Fruit fly (Drosophila melanogaster) whole organism, prepupa: ENCODE results near the gene Smu1.

Experiments
- Blimp-1 ChIP-seq: fragments of 200-800 bp; sonication (Bioruptor generic); optimal IDR thresholded peaks from 3 replicates; lab custom pipeline; 2017; ENCODE audit warnings: missing biosample characterization, missing genetic modification characterization, mild to moderate bottlenecking, moderate library complexity, missing genetic modification reagents
- CG10669 ChIP-seq: fragments of 200-800 bp; sonication (Bioruptor generic); optimal IDR thresholded peaks from 3 replicates; lab custom pipeline; 2018; ENCODE audit warnings: missing biosample characterization, mild to moderate bottlenecking, missing genetic modification characterization, moderate library complexity
- CG11294 ChIP-seq: fragments of 200-800 bp; sonication (Bioruptor generic); IDR thresholded peaks from 2 replicates; pipeline ENCODE4 v1.3.6; 2022; ENCODE audit warnings: missing biosample characterization, missing genetic modification characterization
- CG11762 ChIP-seq: fragments of 200-800 bp; sonication (Bioruptor generic); optimal IDR thresholded peaks from 3 replicates; lab custom pipeline; 2016; ENCODE audit warnings: missing biosample characterization, missing genetic modification characterization; ENCODE audit not compliant: insufficient read depth
- CG16779 ChIP-seq: fragments of 200-800 bp; sonication (Bioruptor generic); optimal IDR thresholded peaks from 3 replicates; lab custom pipeline; 2017; ENCODE audit warnings: missing biosample characterization, mild to moderate bottlenecking, missing genetic modification characterization
- CG3032 ChIP-seq: fragments of 200-800 bp; optimal IDR thresholded peaks from 2 replicates; lab custom pipeline; 2019; ENCODE audit warnings: missing biosample characterization, mild to moderate bottlenecking, missing genetic modification characterization, moderate library complexity
- CG31627 ChIP-seq: fragments of 200-800 bp; sonication (Bioruptor generic); optimal IDR thresholded peaks from 3 replicates; lab custom pipeline; 2016; ENCODE audit warnings: missing biosample characterization, missing genetic modification characterization
- CG32006 ChIP-seq: fragments of 200-800 bp; sonication (Bioruptor generic); optimal IDR thresholded peaks from 3 replicates; lab custom pipeline; 2017; ENCODE audit warnings: missing biosample characterization, mild to moderate bottlenecking, missing genetic modification characterization
- CG34406 ChIP-seq: fragments of 200-800 bp; sonication (Bioruptor generic); optimal IDR thresholded peaks from 3 replicates; lab custom pipeline; 2016; ENCODE audit warnings: missing biosample characterization, missing genetic modification characterization
- CG3919 ChIP-seq: fragments of 200-800 bp; sonication (Bioruptor generic); optimal IDR thresholded peaks from 3 replicates; lab custom pipeline; 2016; ENCODE audit warnings: missing biosample characterization, missing genetic modification characterization
- CG6163 ChIP-seq: fragments of 200-800 bp; sonication (Bioruptor generic); IDR thresholded peaks from 3 replicates; pipeline ENCODE4 v1.3.6; 2022; ENCODE audit warnings: missing biosample characterization, missing genetic modification characterization
- CG6276 ChIP-seq: fragments of 200-800 bp; sonication (Bioruptor generic); optimal IDR thresholded peaks from 2 replicates; lab custom pipeline; 2017; ENCODE audit warnings: missing biosample characterization, mild to moderate bottlenecking, missing genetic modification characterization
- CG6792 ChIP-seq: fragments of 200-800 bp; sonication (Bioruptor generic); optimal IDR thresholded peaks from 3 replicates; lab custom pipeline; 2016; ENCODE audit warnings: missing biosample characterization, missing genetic modification characterization
- CG6808 ChIP-seq: fragments of 200-800 bp; sonication (Bioruptor generic); optimal IDR thresholded peaks from 3 replicates; lab custom pipeline; 2017; ENCODE audit warnings: missing biosample characterization, missing genetic modification characterization, mild to moderate bottlenecking, moderate library complexity, missing genetic modification reagents
- CG6854 ChIP-seq: fragments of 200-800 bp; sonication (Bioruptor generic); optimal IDR thresholded peaks from 2 replicates; lab custom pipeline; 2017; ENCODE audit warnings: missing biosample characterization, mild to moderate bottlenecking, missing genetic modification characterization
- CG7368 ChIP-seq: fragments of 200-800 bp; sonication (Bioruptor generic); optimal IDR thresholded peaks from 3 replicates; lab custom pipeline; 2016; ENCODE audit warnings: missing biosample characterization, missing genetic modification characterization
- CG8119 ChIP-seq: fragments of 200-800 bp; sonication (Bioruptor generic); IDR thresholded peaks from 3 replicates; pipeline ENCODE4 v1.3.6; 2022; ENCODE audit warnings: missing biosample characterization, missing genetic modification characterization
- CG8632 ChIP-seq: fragments of 200-800 bp; sonication (Bioruptor generic); optimal IDR thresholded peaks from 3 replicates; lab custom pipeline; 2016; ENCODE audit warnings: missing biosample characterization, missing genetic modification characterization
- CG9139 ChIP-seq: fragments of 200-800 bp; sonication (Bioruptor generic); optimal IDR thresholded peaks from 3 replicates; lab custom pipeline; 2017; ENCODE audit warnings: missing biosample characterization, mild to moderate bottlenecking, missing genetic modification characterization
- Eip75B ChIP-seq: fragments of 200-800 bp; sonication (Bioruptor generic); optimal IDR thresholded peaks from 3 replicates; lab custom pipeline; 2016; ENCODE audit warnings: missing biosample characterization, missing genetic modification characterization
- Eip78C ChIP-seq: fragments of 200-800 bp; sonication (Bioruptor generic); peaks from one replicate; lab custom pipeline; 2016; ENCODE audit warnings: missing biosample characterization, missing genetic modification characterization
- Eip93F ChIP-seq: fragments of 200-800 bp; sonication (Bioruptor generic); optimal IDR thresholded peaks from 2 replicates; lab custom pipeline; 2016; ENCODE audit warnings: missing biosample characterization, mild to moderate bottlenecking, missing genetic modification characterization
- Ets21C ChIP-seq: fragments of 200-800 bp; sonication (Bioruptor generic); optimal IDR thresholded peaks from 3 replicates; lab custom pipeline; 2016; ENCODE audit warnings: missing biosample characterization, missing genetic modification characterization
- Ets96B ChIP-seq: fragments of 200-800 bp; optimal IDR thresholded peaks from 2 replicates; lab custom pipeline; 2019; ENCODE audit warnings: missing biosample characterization, mild to moderate bottlenecking, missing genetic modification characterization, moderate library complexity
- Hr38 ChIP-seq: sonication (Bioruptor generic); optimal IDR thresholded peaks from 2 replicates; lab custom pipeline; 2016; ENCODE audit warnings: missing biosample characterization, missing genetic modification characterization
- Hr39 ChIP-seq: fragments of 200-800 bp; sonication (Bioruptor generic); optimal IDR thresholded peaks from 2 replicates; lab custom pipeline; 2016; ENCODE audit warnings: missing biosample characterization, missing genetic modification characterization
- Met ChIP-seq: fragments of 200-800 bp; sonication (Bioruptor generic); optimal IDR thresholded peaks from 3 replicates; lab custom pipeline; 2016; ENCODE audit warnings: missing biosample characterization, missing genetic modification characterization
- OdsH ChIP-seq: fragments of 200-800 bp; sonication (Bioruptor generic); optimal IDR thresholded peaks from 3 replicates; lab custom pipeline; 2016; ENCODE audit warnings: missing biosample characterization, missing genetic modification characterization
- Sox102F ChIP-seq: fragments of 200-800 bp; sonication (Bioruptor generic); optimal IDR thresholded peaks from 2 replicates; lab custom pipeline; 2016; ENCODE audit warnings: missing biosample characterization, mild to moderate bottlenecking, missing genetic modification characterization
- Sox15 ChIP-seq: fragments of 200-800 bp; sonication (Bioruptor generic); optimal IDR thresholded peaks from 3 replicates; lab custom pipeline; 2016; ENCODE audit warnings: missing biosample characterization, missing genetic modification characterization
- acj6 ChIP-seq: fragments of 200-800 bp; sonication (Bioruptor generic); optimal IDR thresholded peaks from 3 replicates; lab custom pipeline; 2016; ENCODE audit warnings: missing biosample characterization, missing genetic modification characterization
- cyc ChIP-seq: fragments of 200-800 bp; sonication (Bioruptor generic); optimal IDR thresholded peaks from 3 replicates; lab custom pipeline; 2016; ENCODE audit warnings: missing biosample characterization, missing genetic modification characterization
- dsx ChIP-seq: fragments of 200-800 bp; optimal IDR thresholded peaks from 3 replicates; lab custom pipeline; 2019; ENCODE audit warnings: missing biosample characterization, mild to moderate bottlenecking, missing genetic modification characterization, moderate library complexity; ENCODE audit not compliant: poor library complexity, severe bottlenecking
- fd85E ChIP-seq: fragments of 200-800 bp; sonication (Bioruptor generic); optimal IDR thresholded peaks from 3 replicates; lab custom pipeline; 2016; ENCODE audit warnings: missing biosample characterization, missing genetic modification characterization
- lz ChIP-seq: fragments of 200-800 bp; sonication (Bioruptor generic); optimal IDR thresholded peaks from 3 replicates; lab custom pipeline; 2016; ENCODE audit warnings: missing biosample characterization, missing genetic modification characterization
- net ChIP-seq: fragments of 200-800 bp; sonication (Bioruptor generic); optimal IDR thresholded peaks from 3 replicates; lab custom pipeline; 2016; ENCODE audit warnings: missing biosample characterization, missing genetic modification characterization
- pdm3 ChIP-seq: fragments of 200-800 bp; sonication (Bioruptor generic); optimal IDR thresholded peaks from 3 replicates; lab custom pipeline; 2016; ENCODE audit warnings: missing biosample characterization, missing genetic modification characterization
- salr ChIP-seq, 2 experiments: fragments of 200-800 bp; sonication (Bioruptor generic); optimal IDR thresholded peaks; 3 replicates each; lab custom pipeline; 2016 to 2018; ENCODE audit warnings: missing biosample characterization in 2 of 2, missing genetic modification characterization in 2 of 2, mild to moderate bottlenecking in 1 of 2
- spab ChIP-seq: fragments of 200-800 bp; sonication (Bioruptor generic); optimal IDR thresholded peaks from 2 replicates; lab custom pipeline; 2017; ENCODE audit warnings: missing biosample characterization, mild to moderate bottlenecking, missing genetic modification characterization, missing genetic modification reagents
- ss ChIP-seq, 2 experiments: fragments of 200-800 bp; sonication (Bioruptor generic); optimal IDR thresholded peaks; 2 replicates in 1 of 2; 3 replicates in 1 of 2; lab custom pipeline; 2017 to 2018; ENCODE audit warnings: mild to moderate bottlenecking in 2 of 2, missing biosample characterization in 2 of 2, missing genetic modification characterization in 2 of 2, moderate library complexity in 1 of 2
- svp ChIP-seq: fragments of 200-800 bp; sonication (Bioruptor generic); peaks from one replicate; lab custom pipeline; 2016; ENCODE audit warnings: missing biosample characterization, missing genetic modification characterization
- topi ChIP-seq: fragments of 200-800 bp; sonication (Bioruptor generic); optimal IDR thresholded peaks from 3 replicates; lab custom pipeline; 2016; ENCODE audit warnings: missing biosample characterization, missing genetic modification characterization
- vri ChIP-seq: fragments of 200-800 bp; sonication (Bioruptor generic); optimal IDR thresholded peaks from 3 replicates; lab custom pipeline; 2016; ENCODE audit warnings: missing biosample characterization, mild to moderate bottlenecking, missing genetic modification characterization

The Smu1 gene

DNA sequence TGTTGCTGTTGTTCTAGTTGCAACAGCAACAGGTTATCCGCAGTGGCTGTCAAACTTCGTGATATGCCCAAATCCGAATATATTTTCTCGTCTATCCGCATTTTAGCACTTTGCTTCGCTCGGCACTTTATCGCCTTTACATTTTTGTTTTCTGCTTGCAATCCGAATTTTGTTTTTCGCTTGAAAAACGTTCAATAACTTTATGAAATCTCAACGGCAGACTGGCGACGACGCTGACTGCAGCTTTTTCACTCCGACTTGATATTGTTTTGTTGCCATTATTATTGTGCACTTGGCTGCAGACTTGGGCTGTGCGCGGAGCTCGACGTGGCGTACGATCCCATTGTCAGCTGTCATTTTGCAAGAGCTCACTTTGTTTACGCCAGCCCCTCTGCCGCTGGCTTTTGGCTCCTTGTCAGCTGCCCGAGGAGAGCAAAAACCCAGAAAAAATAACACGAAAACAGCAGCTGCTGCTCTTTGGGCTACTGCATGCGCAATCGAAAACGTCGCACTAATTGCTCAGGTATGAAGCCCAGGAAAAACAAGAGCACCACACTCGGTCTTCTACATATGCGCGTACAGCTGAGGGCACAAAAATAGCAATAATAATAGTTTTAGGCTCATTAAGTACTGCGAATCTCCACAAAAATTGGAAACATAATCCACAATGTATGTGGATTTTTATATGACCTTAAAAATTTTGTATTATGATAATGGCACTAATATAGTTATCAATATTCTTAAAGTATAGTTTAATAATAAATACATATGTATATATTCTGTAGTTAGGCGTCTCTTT lies 5.2 kb upstream of the Smu1 start (continued):
- TF ChIP-seq salr (GFP tag; optimal IDR thresholded peaks at IDR 0.05; lab: Kevin White, UChicago) (peak in 1 of 2 experiments; percentile 17), CG34406 (GFP tag; lab: Kevin White, UChicago) (peak; percentile 34), CG32006 (GFP tag; lab: Kevin White, UChicago) (peak; percentile 47), CG10669 (GFP tag; lab: Kevin White, UChicago) (no peak), Eip78C (GFP tag; lab: Kevin White, UChicago) (peak; percentile 68), CG11294 (peak; percentile 33; the same call in 1 of the 2 replicates), Ets96B (peak; percentile 1), fd85E (GFP tag; lab: Kevin White, UChicago) (no peak), CG6854 (GFP tag; lab: Kevin White, UChicago) (no peak), ss (GFP tag; optimal IDR thresholded peaks at IDR 0.05; lab: Kevin White, UChicago) (no peak), topi (GFP tag; lab: Kevin White, UChicago) (no peak), OdsH (GFP tag; lab: Kevin White, UChicago) (peak; percentile 51), Eip93F (GFP tag; lab: Kevin White, UChicago) (no peak), Hr39 (GFP tag; lab: Kevin White, UChicago) (peak; percentile 33), vri (GFP tag; lab: Kevin White, UChicago) (no peak), Ets21C (no peak), CG6163 (GFP tag; lab: Robert Waterston, UW) (no peak; the same call in 2 of the 3 replicates), CG9139 (GFP tag; lab: Kevin White, UChicago) (no peak), CG7368 (GFP tag; lab: Kevin White, UChicago) (no peak), CG8119 (GFP tag; lab: Robert Waterston, UW) (peak; percentile 38; the same call in 1 of the 3 replicates), CG31627 (peak; percentile 0), Hr38 (GFP tag; lab: Kevin White, UChicago) (no peak), Sox102F (GFP tag; lab: Kevin White, UChicago) (no peak)

DNA sequence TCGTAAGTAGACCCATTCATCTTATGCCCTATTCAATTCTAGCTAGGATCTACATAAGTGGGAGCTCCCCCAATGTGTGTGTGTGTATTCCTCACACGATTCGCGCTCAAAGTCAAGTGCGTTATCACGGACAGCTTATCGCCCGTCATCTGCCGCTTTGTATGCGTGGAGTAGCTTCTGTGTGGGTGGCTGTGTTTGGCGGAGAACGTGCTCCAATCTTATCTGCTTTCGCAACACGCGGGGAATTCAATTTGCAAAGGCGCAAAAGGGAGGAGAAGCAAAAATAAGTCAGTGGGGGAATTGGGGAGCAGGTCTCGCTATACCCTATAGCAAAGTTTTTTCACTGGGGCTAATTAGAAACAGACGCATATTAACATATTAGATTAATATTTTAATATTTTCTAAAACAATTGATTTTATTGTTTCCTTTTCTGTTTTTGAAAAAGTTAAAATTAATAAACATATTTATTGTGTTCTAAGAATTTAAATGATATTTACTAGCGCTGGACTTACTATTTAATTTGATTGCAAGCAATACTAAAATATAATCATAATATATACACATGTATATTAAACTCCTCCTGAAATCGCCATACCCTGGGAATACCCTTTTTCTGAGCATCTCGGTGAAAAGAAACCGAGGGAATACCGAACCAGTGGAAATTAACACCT lies 4.1 kb upstream of the Smu1 start:
- TF ChIP-seq CG31627 (peak; percentile 84), CG6808 (GFP tag; lab: Kevin White, UChicago) (peak; percentile 74), CG3919 (peak; percentile 87), salr (GFP tag; optimal IDR thresholded peaks at IDR 0.05; lab: Kevin White, UChicago) (peak in 1 of 2 experiments; percentile 88), CG32006 (GFP tag; lab: Kevin White, UChicago) (peak; percentile 86), acj6 (GFP tag; lab: Kevin White, UChicago) (peak; percentile 89), cyc (peak; percentile 84), spab (GFP tag; lab: Kevin White, UChicago) (peak; percentile 64), Eip78C (GFP tag; lab: Kevin White, UChicago) (peak; percentile 93), Eip75B (GFP tag; lab: Kevin White, UChicago) (peak; percentile 58), OdsH (GFP tag; lab: Kevin White, UChicago) (peak; percentile 85), CG16779 (tag; lab: Kevin White, UChicago) (peak; percentile 59), CG34406 (GFP tag; lab: Kevin White, UChicago) (peak; percentile 90), Hr39 (GFP tag; lab: Kevin White, UChicago) (peak; percentile 79), CG11762 (GFP tag; lab: Kevin White, UChicago) (peak; percentile 71), CG6792 (GFP tag; lab: Kevin White, UChicago) (peak; percentile 87), Met (GFP tag; lab: Kevin White, UChicago) (peak; percentile 88), dsx (GFP tag; lab: Kevin White, UChicago) (peak; percentile 62), Blimp-1 (peak; percentile 77), CG11294 (peak; percentile 16; the same call in 1 of the 2 replicates), Eip93F (GFP tag; lab: Kevin White, UChicago) (peak; percentile 66), pdm3 (GFP tag; lab: Kevin White, UChicago) (peak; percentile 82), net (GFP tag; lab: Kevin White, UChicago) (peak; percentile 79), CG8632 (GFP tag; lab: Kevin White, UChicago) (peak; percentile 88), vri (GFP tag; lab: Kevin White, UChicago) (peak; percentile 64), Hr38 (GFP tag; lab: Kevin White, UChicago) (no peak), CG9139 (GFP tag; lab: Kevin White, UChicago) (peak; percentile 38), Sox15 (GFP tag; lab: Kevin White, UChicago) (peak; percentile 81), CG3032 (tag; lab: Kevin White, UChicago) (peak; percentile 72), CG6276 (GFP tag; lab: Kevin White, UChicago) (peak; percentile 44), CG6163 (GFP tag; lab: Robert Waterston, UW) (peak; percentile 58; the same call in 1 of the 3 replicates), Sox102F (GFP tag; lab: Kevin White, UChicago) (peak; percentile 73), lz (GFP tag; lab: Kevin White, UChicago) (peak; percentile 79), fd85E (GFP tag; lab: Kevin White, UChicago) (peak; percentile 29), svp (GFP tag; lab: Kevin White, UChicago) (peak; percentile 87), CG6854 (GFP tag; lab: Kevin White, UChicago) (peak; percentile 48), CG10669 (GFP tag; lab: Kevin White, UChicago) (peak; percentile 73)
